Fruit fly (Drosophila melanogaster) whole organism: Measurements from ENCODE around the gene CG4025.

Source experiments
- CG8478 ChIP-seq: fragments of >200 bp; optimal IDR thresholded peaks from 2 replicates; lab custom pipeline; 2018; ENCODE audit warnings: inconsistent platforms
- Dll ChIP-seq: fragments of >200 bp; optimal IDR thresholded peaks from 2 replicates; lab custom pipeline; 2017
- EcR ChIP-seq, 2 experiments: fragments of >200 bp; optimal IDR thresholded peaks; 2 replicates each; lab custom pipeline; 2017; ENCODE audit warnings: missing biosample characterization in 2 of 2, missing genetic modification characterization in 2 of 2, missing genetic modification reagents in 2 of 2
- pan ChIP-seq: fragments of >200 bp; optimal IDR thresholded peaks from 2 replicates; lab custom pipeline; 2017
- psq ChIP-seq: fragments of >200 bp; optimal IDR thresholded peaks from 2 replicates; lab custom pipeline; 2017
- usp ChIP-seq: fragments of >200 bp; optimal IDR thresholded peaks from 2 replicates; lab custom pipeline; 2017; ENCODE audit warnings: missing biosample characterization, missing genetic modification characterization, mixed read lengths

Gene CG4025

DNA sequence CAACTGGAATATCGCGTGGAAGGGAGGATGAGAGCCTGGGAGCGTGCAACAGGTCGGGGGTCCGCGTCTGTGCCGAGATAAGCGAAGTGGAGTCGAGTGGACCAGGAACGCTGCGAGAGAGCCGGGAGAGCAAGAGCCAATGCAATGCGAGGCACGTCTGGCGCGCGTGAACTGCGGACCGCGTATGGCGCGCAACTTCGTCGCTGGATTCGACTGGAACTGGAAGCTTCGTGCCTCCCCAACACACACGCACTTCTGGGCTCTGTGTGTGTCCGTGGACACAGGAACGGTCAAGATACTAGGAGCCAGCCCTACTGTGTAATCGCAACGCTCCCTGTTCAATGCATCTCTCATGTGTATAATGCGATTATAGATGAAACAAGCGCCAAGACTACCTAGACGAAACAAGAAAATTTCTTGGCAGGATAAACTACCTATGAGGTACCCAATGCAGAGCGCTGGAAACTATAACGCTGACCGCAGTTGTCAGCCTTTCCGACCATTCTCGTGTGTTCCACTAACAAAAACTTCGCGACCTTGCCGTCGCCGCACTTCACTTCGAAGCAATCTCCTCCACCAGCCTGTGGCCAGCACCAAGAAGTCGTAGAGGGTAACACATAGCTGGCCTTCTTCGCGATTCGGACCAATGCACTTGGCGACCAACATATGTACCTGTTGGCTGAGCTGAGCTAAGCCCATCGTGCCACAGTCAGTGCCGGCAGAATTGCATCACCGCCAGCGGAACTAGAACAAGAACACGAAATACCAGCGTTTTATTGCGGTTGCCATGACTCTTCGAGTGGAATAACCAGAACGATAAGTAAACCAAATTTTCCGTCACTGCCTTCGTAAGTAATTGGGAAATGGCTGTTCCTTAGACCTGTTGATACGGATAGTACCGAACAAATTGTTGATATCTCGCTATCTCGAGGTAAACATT lies 4.6 kb upstream of the CG4025 start, which contains the start of gene Rtca:
Rtca (plus strand) TSS at position 536 of the 940 bp plus-strand sequence.
- TF ChIP-seq Dll (peak; percentile 66), EcR (GFP tag; optimal IDR thresholded peaks at IDR 0.05; lab: Kevin White, UChicago) (no peak)

- no peak for TF ChIP-seq pan (lab: Kevin White, UChicago)
- TF ChIP-seq usp (GFP tag; lab: Kevin White, UChicago): no peak
- TF ChIP-seq Dll: no peak
- TF ChIP-seq psq (lab: Kevin White, UChicago): no peak
- no peak for TF ChIP-seq CG8478
- TF ChIP-seq EcR (GFP tag; optimal IDR thresholded peaks at IDR 0.05; lab: Kevin White, UChicago): no peak
Observed at dm6 chrX:2073325-2073724, 3.4 kb upstream of the CG4025 start, which contains the start of gene CG4199. CG4199 (minus strand) TSS chrX:2073483.

dm6 chrX:2075846-2076377 lies 854 bp upstream of the CG4025 start, which contains the start of gene CG4045:
CG4045 (minus strand) TSS chrX:2075900.
- TF ChIP-seq CG8478 (no peak), usp (GFP tag; lab: Kevin White, UChicago) (no peak), Dll (no peak), EcR (GFP tag; optimal IDR thresholded peaks at IDR 0.05; lab: Kevin White, UChicago) (no peak), psq (lab: Kevin White, UChicago) (no peak), pan (lab: Kevin White, UChicago) (no peak)

DNA sequence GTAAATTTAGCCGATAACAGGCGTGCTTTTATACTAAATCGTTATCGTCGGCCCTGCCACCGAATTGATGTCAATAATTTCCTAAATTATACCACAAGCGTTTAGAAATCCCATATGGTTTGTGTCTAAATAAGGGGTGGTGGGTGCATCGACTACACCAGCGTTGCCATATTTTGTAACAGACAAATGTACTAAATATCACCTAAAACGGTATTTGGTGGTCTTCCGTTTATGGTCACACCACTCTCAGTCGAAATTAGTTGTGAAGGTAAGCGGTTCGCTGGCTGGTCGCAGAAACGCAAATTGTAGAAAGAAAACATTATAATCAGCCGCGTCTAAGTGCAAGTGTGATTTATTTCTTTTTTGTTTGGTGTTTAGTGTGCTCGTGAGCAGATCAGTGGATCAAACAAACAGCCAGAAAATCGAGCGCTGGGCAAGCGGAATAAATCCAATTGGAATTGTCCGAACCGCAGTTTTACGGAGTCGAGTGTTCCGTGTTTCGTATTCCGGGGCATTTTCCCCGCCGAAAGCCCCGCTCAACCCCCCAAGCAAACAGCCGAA lies 3.7 kb downstream of the CG4025 start, which contains the start of the genes CG16903 and Unc-76:
CG16903 (minus strand) TSS at position 39 of the 561 bp plus-strand sequence.
Unc-76 (plus strand) TSS at position 244 of the 561 bp plus-strand sequence.
- TF ChIP-seq EcR (GFP tag; optimal IDR thresholded peaks at IDR 0.05; lab: Kevin White, UChicago) (no peak), psq (lab: Kevin White, UChicago) (no peak), CG8478 (no peak), usp (GFP tag; lab: Kevin White, UChicago) (no peak)

DNA sequence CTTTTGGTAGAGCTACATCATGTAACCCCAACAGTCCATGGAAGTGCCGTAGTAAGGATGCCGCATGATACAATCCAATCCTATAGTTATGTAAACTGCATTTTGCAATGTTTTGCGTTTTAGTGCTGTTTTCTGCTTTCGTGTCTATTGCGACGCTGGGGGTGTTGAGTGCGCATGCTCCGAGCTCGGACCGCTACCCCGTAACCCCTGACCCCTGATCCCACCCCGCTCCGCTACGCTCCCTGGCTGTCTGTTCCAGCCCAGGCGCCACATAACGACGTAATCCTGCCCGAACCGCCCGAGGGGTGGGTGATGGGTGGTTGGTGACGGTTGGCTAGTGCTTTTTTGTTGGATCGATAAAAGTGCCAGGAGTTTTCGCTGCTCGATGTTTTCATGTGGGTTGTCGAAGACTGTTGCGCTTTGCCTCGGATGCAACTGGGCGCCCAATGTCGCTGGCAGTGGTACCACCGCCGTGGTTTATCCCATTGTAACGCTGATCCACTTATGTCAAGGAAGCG lies 5.1 kb downstream of the CG4025 start:
- no peak for TF ChIP-seq psq (lab: Kevin White, UChicago)

dm6 chrX:2083109-2083508 lies 6.3 kb downstream of the CG4025 start:
- TF ChIP-seq psq (lab: Kevin White, UChicago) (no peak), CG8478 (no peak)

DNA sequence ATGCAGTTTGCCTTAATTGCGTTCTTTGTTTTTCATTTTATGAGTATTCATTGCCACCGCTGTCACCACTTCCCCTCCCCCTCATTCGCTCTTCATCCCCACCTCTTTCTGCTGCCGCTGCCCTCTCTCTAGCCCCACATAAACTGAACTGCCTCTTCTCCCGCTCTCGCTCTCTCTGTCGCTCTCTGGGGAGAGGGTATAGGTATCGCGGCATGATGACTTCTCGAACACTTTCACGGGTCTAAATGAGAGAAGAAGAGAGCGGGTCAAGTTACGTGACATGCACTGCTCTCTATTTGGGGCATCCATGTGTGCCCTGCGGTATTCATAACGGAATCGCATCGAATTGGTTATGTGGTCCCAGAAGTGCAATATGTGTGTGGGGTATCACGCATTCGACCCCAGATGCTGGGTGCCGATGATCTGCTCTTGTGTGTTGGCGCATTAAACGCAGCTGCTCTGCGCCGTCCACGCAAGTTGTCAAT lies 7.0 kb downstream of the CG4025 start:
- TF ChIP-seq Dll (peak; percentile 76), pan (lab: Kevin White, UChicago) (peak; percentile 96), psq (lab: Kevin White, UChicago) (no peak), usp (GFP tag; lab: Kevin White, UChicago) (no peak)

dm6 chrX:2087501-2087900 lies 10.7 kb downstream of the CG4025 start:
- TF ChIP-seq pan (lab: Kevin White, UChicago) (no peak), usp (GFP tag; lab: Kevin White, UChicago) (no peak), CG8478 (no peak), Dll (no peak), psq (lab: Kevin White, UChicago) (no peak), EcR (GFP tag; optimal IDR thresholded peaks at IDR 0.05; lab: Kevin White, UChicago) (no peak)

DNA sequence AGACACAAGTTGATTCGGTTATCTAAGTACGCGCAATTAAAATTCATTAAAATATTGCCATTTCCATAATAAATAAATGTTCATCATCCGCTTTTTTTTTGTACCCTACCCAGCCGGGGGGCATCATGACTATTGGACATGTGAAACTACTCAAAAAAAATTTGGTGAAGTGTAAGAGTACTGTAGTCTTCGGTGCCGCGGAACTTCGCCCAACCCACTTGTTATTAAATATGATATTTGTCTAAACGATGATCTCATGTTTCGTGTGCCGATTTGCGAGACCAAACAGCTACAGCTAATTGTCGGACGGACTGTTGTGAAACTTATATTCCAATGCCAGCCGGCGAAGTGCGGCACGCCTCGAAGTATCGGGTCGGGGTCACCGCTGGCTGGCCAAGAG lies 12.0 kb downstream of the CG4025 start:
- no peak for TF ChIP-seq pan (lab: Kevin White, UChicago)
- TF ChIP-seq CG8478: no peak
- no peak for TF ChIP-seq usp (GFP tag; lab: Kevin White, UChicago)
- TF ChIP-seq Dll: no peak
- no peak for TF ChIP-seq psq (lab: Kevin White, UChicago)
- TF ChIP-seq EcR (GFP tag; optimal IDR thresholded peaks at IDR 0.05; lab: Kevin White, UChicago): no peak

dm6 chrX:2089812-2090211 lies 13.0 kb downstream of the CG4025 start:
- TF ChIP-seq psq (lab: Kevin White, UChicago) (no peak), EcR (GFP tag; optimal IDR thresholded peaks at IDR 0.05; lab: Kevin White, UChicago) (no peak), CG8478 (no peak)

dm6 chrX:2094072-2094761 lies 17.5 kb downstream of the CG4025 start, which contains the start of gene csw:
csw (plus strand) TSS chrX:2094234.
- no peak for TF ChIP-seq usp (GFP tag; lab: Kevin White, UChicago)
- TF ChIP-seq Dll: no peak
- TF ChIP-seq CG8478: peak; percentile 15
- no peak for TF ChIP-seq pan (lab: Kevin White, UChicago)

DNA sequence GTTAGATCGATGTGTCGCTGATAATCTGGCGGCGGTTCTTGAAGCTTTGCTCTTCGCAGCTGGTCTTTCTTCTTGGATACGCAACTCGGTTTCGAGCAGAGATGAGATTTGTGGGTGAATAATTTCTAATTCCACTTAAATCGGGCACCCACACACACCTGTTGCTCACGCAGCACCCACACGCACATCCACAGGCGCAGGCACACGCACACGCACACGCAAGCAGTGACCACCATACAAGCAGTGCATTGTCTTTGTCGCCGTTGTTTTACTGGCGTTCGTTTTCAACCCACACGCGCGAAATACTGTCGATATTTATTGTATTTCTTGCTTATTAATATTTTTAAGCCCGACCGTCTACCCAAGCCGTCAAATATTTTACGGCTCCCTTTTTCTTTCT lies 19.6 kb downstream of the CG4025 start:
- TF ChIP-seq pan (lab: Kevin White, UChicago) (no peak), usp (GFP tag; lab: Kevin White, UChicago) (no peak), Dll (no peak), psq (lab: Kevin White, UChicago) (no peak), EcR (GFP tag; optimal IDR thresholded peaks at IDR 0.05; lab: Kevin White, UChicago) (no peak), CG8478 (no peak)
